Worm (Caenorhabditis elegans) whole organism, L1 larva: ENCODE results near the gene tank-1.

Experiments
- egl-27 ChIP-seq, 2 experiments: fragments of 150-350 bp in 1 of 2; sonication (generic microtip); optimal IDR thresholded peaks; 3 replicates each; lab custom pipeline; 2017 to 2018; ENCODE audit warnings: missing biosample characterization in 2 of 2, missing genetic modification characterization in 2 of 2, missing genetic modification reagents in 2 of 2
- fkh-10 ChIP-seq: sonication (generic microtip); optimal IDR thresholded peaks from 2 replicates; lab custom pipeline; 2017; ENCODE audit warnings: missing biosample characterization, missing genetic modification reagents, missing genetic modification characterization
- mdl-1 ChIP-seq, 2 experiments: fragments of 150-350 bp; optimal IDR thresholded peaks; 2 replicates each; lab custom pipeline; 2014 to 2017; ENCODE audit warnings: missing biosample characterization in 2 of 2, missing genetic modification characterization in 2 of 2, inconsistent platforms in 1 of 2
- nhr-12 ChIP-seq: sonication (generic microtip); optimal IDR thresholded peaks from 2 replicates; lab custom pipeline; 2017; ENCODE audit warnings: missing biosample characterization, missing genetic modification characterization
- nhr-20 ChIP-seq: sonication (generic microtip); optimal IDR thresholded peaks from 2 replicates; lab custom pipeline; 2016; ENCODE audit warnings: mild to moderate bottlenecking, missing genetic modification characterization, missing compliant biosample characterization
- nhr-77 ChIP-seq: fragments of 150-350 bp; optimal IDR thresholded peaks from 2 replicates; lab custom pipeline; 2014; ENCODE audit warnings: missing biosample characterization, missing genetic modification characterization
- pag-3 ChIP-seq: sonication (generic microtip); optimal IDR thresholded peaks from 2 replicates; lab custom pipeline; 2017; ENCODE audit warnings: missing genetic modification characterization, mild to moderate bottlenecking, missing compliant biosample characterization, antibody characterized with exemption, borderline replicate concordance; ENCODE audit not compliant: insufficient read depth
- sup-37 ChIP-seq: fragments of 200-800 bp; sonication (Bioruptor generic); optimal IDR thresholded peaks from 2 replicates; lab custom pipeline; 2018; ENCODE audit warnings: mild to moderate bottlenecking, missing genetic modification characterization, missing compliant biosample characterization
- unc-98 ChIP-seq: fragments of 200-800 bp; sonication (Bioruptor generic); IDR thresholded peaks from 2 replicates; pipeline ENCODE4 v1.3.6; 2022; ENCODE audit warnings: missing genetic modification characterization, missing compliant biosample characterization

- TF ChIP-seq pag-3, result no peak
- TF ChIP-seq egl-27 (tag; optimal IDR thresholded peaks at IDR 0.05; lab: Kevin White, UChicago), result no peak
- TF ChIP-seq mdl-1 (tag; optimal IDR thresholded peaks at IDR 0.05; lab: Kevin White, UChicago), result no peak
- TF ChIP-seq fkh-10, result no peak
- no peak for TF ChIP-seq nhr-12
- no peak for TF ChIP-seq sup-37
- no peak for TF ChIP-seq nhr-77 (tag; lab: Kevin White, UChicago)
- TF ChIP-seq unc-98, result no peak
- no peak for TF ChIP-seq nhr-20 (tag; lab: Kevin White, UChicago)
These were observed 7.6 kb downstream of the tank-1 start for ce11 chrV:1277926-1278325.
